Fruit fly (Drosophila melanogaster): ENCODE data around the gene Fkbp39.

Gene Fkbp39

DNA sequence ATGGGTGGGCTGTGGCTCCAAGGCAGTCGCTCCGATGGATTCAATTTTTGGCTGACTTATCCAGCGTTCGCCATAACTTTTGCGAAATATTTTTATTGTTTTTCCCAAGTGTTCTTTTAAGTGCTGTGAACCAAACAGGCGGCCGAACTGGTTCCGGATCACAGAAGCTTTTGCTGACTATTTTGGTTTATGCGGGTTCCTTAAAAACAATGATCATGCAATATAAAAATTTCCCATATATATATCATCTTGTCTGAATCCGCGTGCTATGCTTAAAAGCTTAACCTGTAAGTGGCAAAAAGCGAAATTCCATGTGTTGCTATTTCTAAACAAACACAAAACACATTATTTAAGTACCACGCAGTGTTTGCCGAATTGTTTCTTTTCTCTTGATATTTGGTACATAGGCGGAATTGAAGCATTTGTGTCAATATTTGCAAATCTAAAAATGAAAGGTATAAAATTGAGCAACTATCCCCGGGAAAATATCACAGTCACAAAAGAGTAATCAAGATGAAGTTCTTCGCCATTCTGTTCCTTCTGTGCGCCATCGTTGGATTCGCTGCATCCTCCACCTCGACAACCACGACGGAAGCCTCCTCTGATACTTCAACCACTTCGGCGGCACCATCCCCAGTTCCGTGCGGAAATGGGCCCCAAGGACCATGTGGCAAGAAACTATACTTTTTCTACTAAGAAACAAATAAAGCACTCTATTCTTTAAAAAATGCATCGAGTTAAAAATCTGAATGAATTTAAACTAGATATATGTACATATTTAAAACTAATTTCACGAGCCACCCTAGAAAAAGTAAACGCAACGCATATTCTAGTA lies 12.8 kb downstream of the Fkbp39 start, which contains the start of the genes CG6276 and CG44040 (continued):
- TF ChIP-seq E2f1 (GFP tag; IDR thresholded peaks at IDR 0.05): 0 out of 2 replicates have a peak, but pooled peaks have one; percentile 32
- TF ChIP-seq org-1 (GFP tag; optimal IDR thresholded peaks at IDR 0.05): peak; percentile 13
- no peak for TF ChIP-seq Vsx1 (GFP tag; optimal IDR thresholded peaks at IDR 0.05)
- TF ChIP-seq danr (GFP tag; IDR thresholded peaks at IDR 0.05): no peak
- peak; percentile 14 for TF ChIP-seq sd (tag; optimal IDR thresholded peaks at IDR 0.05)
- no peak for TF ChIP-seq CG3407 (GFP tag; optimal IDR thresholded peaks at IDR 0.05)
- TF ChIP-seq Sox100B (GFP tag; optimal IDR thresholded peaks at IDR 0.05): no peak
- TF ChIP-seq usp (GFP tag; optimal IDR thresholded peaks at IDR 0.05): no peak
- TF ChIP-seq CG42726 (GFP tag; IDR thresholded peaks at IDR 0.05; ENCODE audit: partially characterized antibody): no peak
- TF ChIP-seq CG18764 (GFP tag; optimal IDR thresholded peaks at IDR 0.05): no peak
- no peak for TF ChIP-seq Mad (GFP tag; optimal IDR thresholded peaks at IDR 0.05)
- TF ChIP-seq CG14710 (tag; optimal IDR thresholded peaks at IDR 0.05): peak; percentile 32
- TF ChIP-seq Kr (GFP tag; optimal IDR thresholded peaks at IDR 0.05): no peak
- TF ChIP-seq CG11695 (GFP tag; IDR thresholded peaks at IDR 0.05): peak; percentile 6; the same call in 1 of the 3 replicates
- no peak for TF ChIP-seq Gsc (GFP tag; IDR thresholded peaks at IDR 0.05)
- TF ChIP-seq Chrac-16 (GFP tag; optimal IDR thresholded peaks at IDR 0.05): no peak
- peak; percentile 69 for TF ChIP-seq CG10543 (GFP tag; optimal IDR thresholded peaks at IDR 0.05)
- TF ChIP-seq CG17385 (GFP tag; optimal IDR thresholded peaks at IDR 0.05): no peak
- TF ChIP-seq CG16863 (GFP tag; optimal IDR thresholded peaks at IDR 0.05): peak; percentile 9
- TF ChIP-seq phol (tag; optimal IDR thresholded peaks at IDR 0.05): peak; percentile 42
- no peak for TF ChIP-seq CG7372 (GFP tag; IDR thresholded peaks at IDR 0.05)
- no peak for TF ChIP-seq crp (GFP tag; optimal IDR thresholded peaks at IDR 0.05)
- TF ChIP-seq CG33557 (GFP tag; optimal IDR thresholded peaks at IDR 0.05): no peak
- TF ChIP-seq bbx (GFP tag; IDR thresholded peaks at IDR 0.05; ENCODE audit: partially characterized antibody): no peak
- 0 out of 2 replicates have a peak, but pooled peaks have one; percentile 16 for TF ChIP-seq CG11247 (GFP tag; IDR thresholded peaks at IDR 0.05)
- peak; percentile 77 for TF ChIP-seq MBD-R2 (GFP tag; IDR thresholded peaks at IDR 0.05)
- peak; percentile 37 for TF ChIP-seq CG12659 (GFP tag; optimal IDR thresholded peaks at IDR 0.05)
- TF ChIP-seq CG3838 (GFP tag; optimal IDR thresholded peaks at IDR 0.05): no peak
- peak; percentile 30 for TF ChIP-seq CHES-1-like (GFP tag; optimal IDR thresholded peaks at IDR 0.05)
- TF ChIP-seq CG13287 (GFP tag; IDR thresholded peaks at IDR 0.05; ENCODE audit: partially characterized antibody): no peak; the same call in 1 of the 2 replicates
- TF ChIP-seq unc-4 (GFP tag; IDR thresholded peaks at IDR 0.05; ENCODE audit: partially characterized antibody): no peak
- peak; percentile 64 for TF ChIP-seq CG11504 (tag; optimal IDR thresholded peaks at IDR 0.05)
- no peak for TF ChIP-seq Trl (optimal IDR thresholded peaks at IDR 0.05)
- TF ChIP-seq Trl (GFP tag; optimal IDR thresholded peaks at IDR 0.05): no peak
- TF ChIP-seq bsh (GFP tag; optimal IDR thresholded peaks at IDR 0.05): peak in 1 of 2 experiments; percentile 58
- TF ChIP-seq CG7839 (tag; optimal IDR thresholded peaks at IDR 0.05): peak; percentile 54
- peak; percentile 65 for TF ChIP-seq BtbVII (GFP tag; optimal IDR thresholded peaks at IDR 0.05)
- TF ChIP-seq CG1233 (GFP tag; optimal IDR thresholded peaks at IDR 0.05): peak; percentile 41
- TF ChIP-seq pnt (GFP tag; optimal IDR thresholded peaks at IDR 0.05): no peak
- peak; percentile 32 for TF ChIP-seq CG8388 (GFP tag; optimal IDR thresholded peaks at IDR 0.05)
- TF ChIP-seq nom (GFP tag; optimal IDR thresholded peaks at IDR 0.05): peak; percentile 15
- peak; percentile 18 for TF ChIP-seq CG17829 (tag; optimal IDR thresholded peaks at IDR 0.05)
- peak; percentile 63 for TF ChIP-seq MESR4 (GFP tag; optimal IDR thresholded peaks at IDR 0.05)
- TF ChIP-seq Hr78 (GFP tag; optimal IDR thresholded peaks at IDR 0.05): no peak
- TF ChIP-seq Dip2 (GFP tag; IDR thresholded peaks at IDR 0.05): no peak
- peak in 1 of 2 experiments; percentile 57 for TF ChIP-seq Hr51 (GFP tag; optimal IDR thresholded peaks at IDR 0.05)
- peak; percentile 22; the same call in 1 of the 2 replicates for TF ChIP-seq esg (GFP tag; conservative IDR thresholded peaks at IDR 0.05)

Data from whole organism, embryonic.